Fruit fly (Drosophila melanogaster) S2 (cell line): ENCODE measurements around the gene CG4793.

Experiments
- CG8478 ChIP-seq: fragments of >200 bp; optimal IDR thresholded peaks from 2 replicates; lab custom pipeline; 2018
- CTCF ChIP-seq, 2 experiments: fragments of >200 bp; optimal IDR thresholded peaks; 2 replicates each; lab custom pipeline; 2018

Gene CG4793

DNA sequence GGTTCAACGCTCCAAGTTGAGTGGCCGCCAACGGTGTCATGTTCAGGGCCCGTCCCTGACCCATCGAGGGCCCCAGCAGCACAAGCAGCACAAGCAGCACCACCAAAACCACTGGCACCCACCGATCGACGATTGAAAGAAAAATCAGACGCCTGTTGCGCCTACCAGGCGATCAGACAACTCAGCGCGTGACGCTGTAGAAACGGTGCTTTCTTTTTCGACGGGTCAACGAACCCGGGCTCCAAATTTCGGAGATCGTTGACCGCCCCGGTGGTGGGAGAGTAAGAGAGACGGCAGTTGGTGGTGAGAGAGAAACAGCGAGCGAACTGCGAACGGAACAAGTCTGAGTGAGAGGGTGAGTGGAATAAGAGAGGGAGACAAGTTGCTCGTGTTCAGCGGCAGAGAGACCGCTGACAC is 11.6 kb upstream of the CG4793 start:
- TF ChIP-seq CTCF (optimal IDR thresholded peaks at IDR 0.05; lab: Kevin White, UChicago) (no peak), CG8478 (lab: Kevin White, UChicago) (no peak)

dm6 chr2L:15912008-15912900 is 10.9 kb upstream of the CG4793 start:
- no peak for TF ChIP-seq CG8478 (lab: Kevin White, UChicago)
- TF ChIP-seq CTCF (optimal IDR thresholded peaks at IDR 0.05; lab: Kevin White, UChicago) = no peak

DNA sequence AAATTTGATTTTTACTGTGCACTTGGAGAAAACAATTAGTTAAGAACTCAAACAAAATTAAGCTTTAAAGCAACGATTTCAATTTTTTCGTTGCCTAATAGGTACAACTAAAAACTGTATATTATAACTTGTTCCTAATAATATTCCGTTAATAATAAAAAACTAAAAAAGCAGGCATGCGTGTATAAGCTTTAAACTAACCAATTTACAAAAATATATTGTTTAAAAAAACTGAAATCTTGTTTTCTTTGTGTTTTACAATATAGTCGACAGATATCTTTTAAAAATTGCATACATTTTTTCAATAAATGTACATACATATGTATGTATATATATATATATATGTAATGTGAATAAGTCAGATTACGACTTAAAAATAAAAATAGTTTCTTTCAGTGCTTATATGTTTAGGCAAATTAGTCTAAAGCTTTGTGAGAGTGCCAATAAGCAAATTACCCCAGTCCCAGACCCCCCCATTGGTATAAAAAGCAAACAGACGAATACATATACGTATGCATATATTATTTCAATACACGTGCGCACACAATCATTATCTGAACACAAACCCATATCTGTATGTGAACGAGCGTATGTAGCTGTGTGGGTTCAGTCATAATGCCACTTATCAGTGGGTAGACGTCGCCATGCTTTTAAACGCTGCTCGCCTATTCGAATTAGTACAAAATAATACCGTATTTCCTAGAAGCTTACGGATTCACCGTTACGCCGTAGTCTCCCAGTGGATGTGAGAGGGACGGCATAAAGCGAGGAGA is 10.1 kb upstream of the CG4793 start:
- no peak for TF ChIP-seq CG8478 (lab: Kevin White, UChicago)
- TF ChIP-seq CTCF (optimal IDR thresholded peaks at IDR 0.05; lab: Kevin White, UChicago) = no peak

DNA sequence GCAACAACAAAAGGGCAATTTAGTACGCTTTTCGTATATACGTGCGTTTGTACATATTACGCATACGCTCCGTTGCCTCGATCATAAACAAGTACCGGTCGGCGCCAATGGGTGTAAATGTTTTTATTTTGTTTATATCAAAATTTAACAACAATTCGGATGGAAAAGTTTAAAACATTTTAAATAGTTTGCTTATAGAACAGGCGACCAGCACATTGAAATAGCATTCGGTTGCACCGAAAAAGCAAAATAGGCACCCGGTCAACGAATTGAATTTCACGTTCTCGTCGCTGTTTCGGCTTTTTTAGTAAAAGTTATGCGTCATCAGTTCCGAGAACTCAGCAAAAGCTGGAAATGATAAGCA is 9.5 kb upstream of the CG4793 start:
- no peak for TF ChIP-seq CTCF (optimal IDR thresholded peaks at IDR 0.05; lab: Kevin White, UChicago)
- TF ChIP-seq CG8478 (lab: Kevin White, UChicago) = no peak

- TF ChIP-seq CTCF (optimal IDR thresholded peaks at IDR 0.05; lab: Kevin White, UChicago) (no peak), CG8478 (lab: Kevin White, UChicago) (no peak)
These were observed 6.6 kb upstream of the CG4793 start, which contains the start of gene CG13244 for dm6 chr2L:15916588-15916987. Gene CG13244, plus strand, starts transcription at chr2L:15916888.

- TF ChIP-seq CG8478 (lab: Kevin White, UChicago) = no peak
These were observed 12.9 kb downstream of the CG4793 start for dm6 chr2L:15936138-15936537.

dm6 chr2L:15941141-15941540 is 17.9 kb downstream of the CG4793 start, which contains the start of gene CG12448:
Gene CG12448, plus strand, starts transcription at chr2L:15941441.
- TF ChIP-seq CTCF (optimal IDR thresholded peaks at IDR 0.05; lab: Kevin White, UChicago) (no peak), CG8478 (lab: Kevin White, UChicago) (no peak)

DNA sequence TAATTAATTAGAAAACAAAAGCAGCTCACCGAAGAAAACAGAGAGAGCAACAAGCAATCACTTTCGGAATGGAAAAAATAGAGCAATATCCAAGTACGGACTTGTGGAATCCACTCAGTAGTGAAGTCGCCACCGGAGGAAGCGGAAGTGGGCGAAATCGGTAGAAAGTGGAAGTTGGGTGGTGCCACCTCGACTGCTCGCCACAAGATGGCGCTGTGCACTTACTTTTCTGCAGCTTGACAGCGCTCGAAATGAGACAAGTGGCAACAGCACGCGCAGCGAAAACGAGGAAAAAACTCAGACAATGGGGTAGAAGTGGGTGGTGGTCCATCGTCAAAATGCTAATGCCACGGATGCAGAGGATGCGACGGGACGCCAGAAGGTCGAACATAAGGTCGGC is 26.3 kb downstream of the CG4793 start:
- TF ChIP-seq CTCF (optimal IDR thresholded peaks at IDR 0.05; lab: Kevin White, UChicago) = peak; percentile 76 to 81
- no peak for TF ChIP-seq CG8478 (lab: Kevin White, UChicago)

DNA sequence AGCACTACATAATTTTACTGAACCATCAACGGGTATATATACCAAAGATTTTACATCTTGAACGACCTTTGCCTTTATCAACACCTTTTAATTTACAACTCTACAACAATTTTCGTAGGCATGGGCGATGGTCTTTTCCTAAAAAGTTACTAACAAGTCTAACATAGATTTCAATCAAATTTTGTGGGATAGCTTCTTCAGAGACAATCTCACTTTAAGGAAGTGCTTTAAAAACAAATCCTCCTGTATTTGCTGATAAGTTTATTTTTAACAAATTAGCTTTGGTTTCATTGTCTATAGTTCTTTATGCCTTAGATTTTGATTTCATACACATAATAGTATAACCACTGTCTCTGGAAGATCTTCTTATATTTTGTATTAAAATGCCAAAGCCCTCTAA is 34.4 kb downstream of the CG4793 start, which contains the start of gene CG18063:
Gene CG18063 (plus strand): TSS at position 301 of the 400 bp plus-strand sequence.
- TF ChIP-seq CG8478 (lab: Kevin White, UChicago) = no peak
- TF ChIP-seq CTCF (optimal IDR thresholded peaks at IDR 0.05; lab: Kevin White, UChicago) = no peak

DNA sequence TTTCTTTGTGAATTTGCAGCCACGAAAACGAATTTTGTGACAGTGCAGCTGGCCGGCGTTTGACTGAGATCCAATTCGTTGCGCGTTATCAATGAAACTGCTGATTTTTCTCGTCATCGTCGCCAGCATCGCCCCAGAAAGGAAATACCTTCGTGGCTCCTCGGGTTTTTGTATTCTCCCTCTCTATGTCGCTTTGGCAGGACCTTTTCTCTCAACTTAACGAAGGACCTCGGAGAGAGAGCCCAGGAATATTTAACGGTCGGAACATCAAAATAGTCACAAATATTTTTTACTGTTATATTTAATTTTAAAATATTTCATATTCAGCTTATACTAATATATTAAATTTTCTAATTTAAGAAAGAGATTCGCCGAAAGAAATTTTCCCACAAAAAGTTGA is 39.1 kb downstream of the CG4793 start, which contains the start of gene beat-Ib:
Gene beat-Ib (minus strand): TSS at position 101 of the 400 bp plus-strand sequence.
- TF ChIP-seq CG8478 (lab: Kevin White, UChicago) (no peak), CTCF (optimal IDR thresholded peaks at IDR 0.05; lab: Kevin White, UChicago) (no peak)
